Fruit fly (Drosophila melanogaster) whole organism, pupa: ENCODE measurements around the gene GABA-B-R1.

Source experiments
- CG12605 ChIP-seq: fragments of 200-800 bp; sonication (Bioruptor generic); IDR thresholded peaks from 2 replicates; pipeline ENCODE4 v1.3.6; 2022; ENCODE audit warnings: missing biosample characterization, missing genetic modification characterization
- CG14655 ChIP-seq: fragments of 200-800 bp; sonication (Bioruptor generic); optimal IDR thresholded peaks from 3 replicates; lab custom pipeline; 2017; ENCODE audit warnings: mild to moderate bottlenecking, missing biosample characterization, missing genetic modification reagents, missing genetic modification characterization
- Snoo ChIP-seq: fragments of 200-800 bp; sonication (Bioruptor generic); optimal IDR thresholded peaks from 3 replicates; lab custom pipeline; 2017; ENCODE audit warnings: missing biosample characterization, mild to moderate bottlenecking, missing genetic modification characterization, inconsistent platforms
- fd96Ca ChIP-seq: fragments of 200-800 bp; sonication (Bioruptor generic); IDR thresholded peaks from 3 replicates; pipeline ENCODE4 v1.3.6; 2022; ENCODE audit warnings: missing biosample characterization, missing genetic modification characterization

DNA sequence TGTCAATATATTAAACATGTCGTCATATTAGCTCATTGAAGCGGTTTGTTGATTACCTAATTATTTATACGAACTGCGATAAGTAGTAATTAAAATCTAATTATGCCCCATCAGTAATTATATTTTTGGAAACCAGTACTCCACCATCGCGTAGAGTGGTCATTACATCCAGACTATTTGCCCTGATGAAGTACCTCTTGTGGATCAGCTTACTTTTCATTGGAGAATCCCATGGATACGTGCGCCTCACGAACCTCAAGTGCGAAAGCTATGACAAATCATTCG is 41.9 kb downstream of the GABA-B-R1 start, which contains the start of gene CG33679:
- no peak for TF ChIP-seq CG14655 (GFP tag; lab: Kevin White, UChicago)
- TF ChIP-seq fd96Ca (GFP tag; lab: Robert Waterston, UW): no peak
- no peak for TF ChIP-seq CG12605 (GFP tag; lab: Robert Waterston, UW)
- no peak for TF ChIP-seq Snoo (tag; lab: Kevin White, UChicago)
